Worm (Caenorhabditis elegans) whole organism, early embryonic: ENCODE results near the gene Y50E8A.6.

ENCODE experiments used
- ama-1 ChIP-seq: fragments of 150-350 bp; optimal IDR thresholded peaks from 2 replicates; lab custom pipeline; 2014
- scrt-1 ChIP-seq: fragments of 200-800 bp; sonication (Bioruptor generic); IDR thresholded peaks from 2 replicates; pipeline ENCODE4 v1.3.6; 2022; ENCODE audit warnings: missing genetic modification characterization, missing compliant biosample characterization

- no peak for TF ChIP-seq scrt-1
- no peak for TF ChIP-seq ama-1 (lab: Kevin White, UChicago)
Observed at ce11 chrV:14746975-14747374, 5.8 kb upstream of the Y50E8A.6 start.
